Worm (Caenorhabditis elegans): ENCODE data around the gene shk-1.

ce11 chrII:9773892-9774581 is 16.0 kb downstream of the shk-1 start, which contains the start of gene ZK1321.4:
- no peak for TF ChIP-seq hmg-4 (GFP tag; optimal IDR thresholded peaks at IDR 0.05)
- no peak for TF ChIP-seq B0310.2 (tag; optimal IDR thresholded peaks at IDR 0.05)
- no peak for TF ChIP-seq ama-1 (optimal IDR thresholded peaks at IDR 0.05)
- TF ChIP-seq F13C5.2 (tag; optimal IDR thresholded peaks at IDR 0.05) = no peak
- no peak for TF ChIP-seq hmbx-1 (tag; optimal IDR thresholded peaks at IDR 0.05)
- no peak for TF ChIP-seq tra-4 (tag; optimal IDR thresholded peaks at IDR 0.05)
- no peak for TF ChIP-seq scrt-1 (GFP tag; IDR thresholded peaks at IDR 0.05)
- TF ChIP-seq flt-1 (GFP tag; IDR thresholded peaks at IDR 0.05) = no peak
- no peak for TF ChIP-seq ets-7 (tag; optimal IDR thresholded peaks at IDR 0.05)

Measured in whole organism, early embryonic.